Fruit fly (Drosophila melanogaster): ENCODE results near the gene CG3982.
A peak's percentile ranks its signal among the peaks of the same experiment; 100 is the strongest.

CG3982 gene

dm6 chr3L:9446731-9447238 lies 29.6 kb upstream of the CG3982 start, which contains the start of gene CG3529 (continued):
- no peak for TF ChIP-seq HLH4C (GFP tag; IDR thresholded peaks at IDR 0.05; ENCODE audit: partially characterized antibody)
- peak; percentile 10 for TF ChIP-seq az2 (GFP tag; optimal IDR thresholded peaks at IDR 0.05)
- TF ChIP-seq CG15514 (GFP tag; optimal IDR thresholded peaks at IDR 0.05): peak; percentile 73
- no peak for TF ChIP-seq oc (tag; optimal IDR thresholded peaks at IDR 0.05)
- TF ChIP-seq slou (GFP tag; optimal IDR thresholded peaks at IDR 0.05): no peak
- peak; percentile 92 for TF ChIP-seq gfzf (GFP tag; optimal IDR thresholded peaks at IDR 0.05)
- TF ChIP-seq CG7271 (tag; optimal IDR thresholded peaks at IDR 0.05): no peak
- TF ChIP-seq her (GFP tag; optimal IDR thresholded peaks at IDR 0.05): peak; percentile 78
- no peak for TF ChIP-seq CG2199 (GFP tag; IDR thresholded peaks at IDR 0.05)
- peak; percentile 18 for TF ChIP-seq Mad (GFP tag; optimal IDR thresholded peaks at IDR 0.05)
- TF ChIP-seq CrebB (tag; optimal IDR thresholded peaks at IDR 0.05): peak; percentile 3
- no peak for TF ChIP-seq Oli (tag; optimal IDR thresholded peaks at IDR 0.05)
- TF ChIP-seq Oaz (GFP tag; IDR thresholded peaks at IDR 0.05): no peak
- no peak for TF ChIP-seq wek (GFP tag; optimal IDR thresholded peaks at IDR 0.05)
- TF ChIP-seq jumu (GFP tag; optimal IDR thresholded peaks at IDR 0.05): no peak
- TF ChIP-seq Bteb2 (GFP tag; optimal IDR thresholded peaks at IDR 0.05): peak; percentile 20
- no peak for TF ChIP-seq schlank (tag; optimal IDR thresholded peaks at IDR 0.05)
- TF ChIP-seq CG14014 (GFP tag; IDR thresholded peaks at IDR 0.05): no peak
- TF ChIP-seq ara (GFP tag; IDR thresholded peaks at IDR 0.05): no peak
- TF ChIP-seq CG15269 (tag; optimal IDR thresholded peaks at IDR 0.05): peak; percentile 1
- no peak for TF ChIP-seq CG12942 (GFP tag; optimal IDR thresholded peaks at IDR 0.05)
- TF ChIP-seq bcd (GFP tag; optimal IDR thresholded peaks at IDR 0.05): peak; percentile 27
- TF ChIP-seq bab2 (GFP tag; optimal IDR thresholded peaks at IDR 0.05): no peak
- no peak for TF ChIP-seq aop (GFP tag; IDR thresholded peaks at IDR 0.05)
- peak; percentile 4 for TF ChIP-seq CG7987 (GFP tag; optimal IDR thresholded peaks at IDR 0.05)
- no peak for TF ChIP-seq CG17328 (GFP tag; IDR thresholded peaks at IDR 0.05)
- no peak for TF ChIP-seq CG9215 (GFP tag; IDR thresholded peaks at IDR 0.05)
- TF ChIP-seq hb (GFP tag; IDR thresholded peaks at IDR 0.05; ENCODE audit: partially characterized antibody): no peak
- peak; percentile 62 for TF ChIP-seq Fer1 (GFP tag; optimal IDR thresholded peaks at IDR 0.05)
- no peak for TF ChIP-seq CG34376 (GFP tag; optimal IDR thresholded peaks at IDR 0.05)
- TF ChIP-seq so (GFP tag; IDR thresholded peaks at IDR 0.05): 0 out of 3 replicates have a peak, but pooled peaks have one; percentile 28
- no peak for TF ChIP-seq Abd-B (GFP tag; optimal IDR thresholded peaks at IDR 0.05)
- no peak for TF ChIP-seq jing (GFP tag; optimal IDR thresholded peaks at IDR 0.05)
- TF ChIP-seq chinmo (GFP tag; IDR thresholded peaks at IDR 0.05; ENCODE audit: partially characterized antibody): peak; percentile 68; the same call in 2 of the 4 replicates
- TF ChIP-seq lbe (GFP tag; optimal IDR thresholded peaks at IDR 0.05): peak; percentile 29
- TF ChIP-seq CG31441 (GFP tag; IDR thresholded peaks at IDR 0.05): peak; percentile 40; the same call in 1 of the 2 replicates
- TF ChIP-seq NFAT (GFP tag; IDR thresholded peaks at IDR 0.05): no peak
- peak; percentile 62 for TF ChIP-seq kni (GFP tag; optimal IDR thresholded peaks at IDR 0.05)
- TF ChIP-seq CG9932 (GFP tag; IDR thresholded peaks at IDR 0.05): peak; percentile 42; the same call in 1 of the 2 replicates
- no peak for TF ChIP-seq gt (GFP tag; IDR thresholded peaks at IDR 0.05)
- peak; percentile 10 for TF ChIP-seq CG8944 (GFP tag; optimal IDR thresholded peaks at IDR 0.05)
- no peak for TF ChIP-seq peb (GFP tag; IDR thresholded peaks at IDR 0.05)
- TF ChIP-seq CG8478 (optimal IDR thresholded peaks at IDR 0.05): no peak
- peak; percentile 75 for TF ChIP-seq row (GFP tag; IDR thresholded peaks at IDR 0.05)
- TF ChIP-seq Kr (GFP tag; optimal IDR thresholded peaks at IDR 0.05): no peak
- no peak for TF ChIP-seq zf30C (GFP tag; optimal IDR thresholded peaks at IDR 0.05)
- no peak for TF ChIP-seq Drgx (GFP tag; IDR thresholded peaks at IDR 0.05)
- TF ChIP-seq Bdp1 (GFP tag; optimal IDR thresholded peaks at IDR 0.05): peak; percentile 19
- TF ChIP-seq cas (GFP tag; IDR thresholded peaks at IDR 0.05): no peak
- peak; percentile 26 for TF ChIP-seq Blimp-1 (GFP tag; optimal IDR thresholded peaks at IDR 0.05)
- peak; percentile 75 for TF ChIP-seq MESR4 (GFP tag; optimal IDR thresholded peaks at IDR 0.05)

Data from whole organism, embryonic.